Fruit fly (Drosophila melanogaster) whole organism, embryonic: Measurements from ENCODE around the gene Best4.
A peak's percentile ranks its signal among the peaks of the same experiment; 100 is the strongest.

Experiments used
- Bgb ChIP-seq: fragments of 200-800 bp; sonication (Bioruptor generic); IDR thresholded peaks from 2 replicates; pipeline ENCODE4 v1.3.6; 2022; ENCODE audit warnings: missing biosample characterization, missing genetic modification characterization; ENCODE audit not compliant: partially characterized antibody
- CG10267 ChIP-seq: fragments of 200-800 bp; sonication (Bioruptor generic); optimal IDR thresholded peaks from 2 replicates; lab custom pipeline; 2018; ENCODE audit warnings: missing biosample characterization, mild to moderate bottlenecking, missing genetic modification characterization, moderate library complexity
- CG10959 ChIP-seq: fragments of 200-800 bp; sonication (Bioruptor generic); IDR thresholded peaks from 2 replicates; pipeline ENCODE4 v1.3.6; 2022; ENCODE audit warnings: missing biosample characterization, missing genetic modification characterization
- CG10979 ChIP-seq: fragments of 200-800 bp; sonication (Bioruptor generic); optimal IDR thresholded peaks from 2 replicates; lab custom pipeline; 2018; ENCODE audit warnings: missing biosample characterization, mild to moderate bottlenecking, missing genetic modification characterization, moderate library complexity
- CG11504 ChIP-seq: fragments of 200-800 bp; sonication (Bioruptor generic); optimal IDR thresholded peaks from 3 replicates; lab custom pipeline; 2019; ENCODE audit warnings: missing biosample characterization, mild to moderate bottlenecking, missing genetic modification characterization, moderate library complexity
- CG11723 ChIP-seq: fragments of 200-800 bp; sonication (Bioruptor generic); optimal IDR thresholded peaks from 2 replicates; lab custom pipeline; 2017; ENCODE audit warnings: missing biosample characterization, mild to moderate bottlenecking, missing genetic modification characterization
- CG12236 ChIP-seq: fragments of 200-800 bp; sonication (Bioruptor generic); optimal IDR thresholded peaks from 2 replicates; lab custom pipeline; 2016; ENCODE audit warnings: missing biosample characterization, missing genetic modification characterization
- CG12391 ChIP-seq: fragments of 200-800 bp; sonication (Bioruptor generic); optimal IDR thresholded peaks from 3 replicates; lab custom pipeline; 2018; ENCODE audit warnings: missing biosample characterization, mild to moderate bottlenecking, missing genetic modification characterization, moderate library complexity
- CG13424 ChIP-seq: fragments of 200-800 bp; sonication (Bioruptor generic); optimal IDR thresholded peaks from 2 replicates; lab custom pipeline; 2019; ENCODE audit warnings: missing biosample characterization, mild to moderate bottlenecking, missing genetic modification characterization, moderate library complexity
- CG14710 ChIP-seq: fragments of 200-800 bp; sonication (Bioruptor generic); optimal IDR thresholded peaks from 3 replicates; lab custom pipeline; 2019; ENCODE audit warnings: missing biosample characterization, mild to moderate bottlenecking, missing genetic modification characterization, moderate library complexity
- CG14860 ChIP-seq: fragments of 200-800 bp; sonication (Bioruptor generic); IDR thresholded peaks from 3 replicates; pipeline ENCODE4 v1.3.6; 2022; ENCODE audit warnings: missing biosample characterization, missing genetic modification characterization; ENCODE audit not compliant: partially characterized antibody
- CG15696 ChIP-seq: fragments of 200-800 bp; sonication (Bioruptor generic); optimal IDR thresholded peaks from 2 replicates; lab custom pipeline; 2019; ENCODE audit warnings: missing biosample characterization, mild to moderate bottlenecking, missing genetic modification characterization, moderate library complexity
- CG16813 ChIP-seq: fragments of 200-800 bp; sonication (Bioruptor generic); IDR thresholded peaks from 3 replicates; pipeline ENCODE4 v1.3.6; 2022; ENCODE audit warnings: missing biosample characterization, missing genetic modification characterization; ENCODE audit not compliant: partially characterized antibody
- CG17802 ChIP-seq: fragments of 200-800 bp; sonication (Bioruptor generic); optimal IDR thresholded peaks from 2 replicates; lab custom pipeline; 2018; ENCODE audit warnings: missing biosample characterization, mild to moderate bottlenecking, missing genetic modification characterization, moderate library complexity
- CG17829 ChIP-seq: fragments of 200-800 bp; optimal IDR thresholded peaks from 2 replicates; lab custom pipeline; 2019; ENCODE audit warnings: missing biosample characterization, mild to moderate bottlenecking, missing genetic modification characterization, moderate library complexity
- CG2202 ChIP-seq: fragments of 200-800 bp; sonication (Bioruptor generic); optimal IDR thresholded peaks from 2 replicates; lab custom pipeline; 2018; ENCODE audit warnings: missing biosample characterization, mild to moderate bottlenecking, missing genetic modification characterization
- CG2712 ChIP-seq: fragments of 200-800 bp; optimal IDR thresholded peaks from 3 replicates; lab custom pipeline; 2019; ENCODE audit warnings: missing biosample characterization, mild to moderate bottlenecking, missing genetic modification characterization, moderate library complexity
- CG30020 ChIP-seq: fragments of 200-800 bp; optimal IDR thresholded peaks from 2 replicates; lab custom pipeline; 2019; ENCODE audit warnings: missing biosample characterization, mild to moderate bottlenecking, missing genetic modification characterization, moderate library complexity
- CG31441 ChIP-seq: fragments of 200-800 bp; sonication (Bioruptor generic); IDR thresholded peaks from 2 replicates; pipeline ENCODE4 v1.3.6; 2022; ENCODE audit warnings: missing biosample characterization, missing genetic modification characterization
- CG4424 ChIP-seq: fragments of 200-800 bp; sonication (Bioruptor generic); optimal IDR thresholded peaks from 3 replicates; lab custom pipeline; 2016; ENCODE audit warnings: missing biosample characterization, missing genetic modification characterization
- CG6765 ChIP-seq: fragments of 200-800 bp; sonication (Bioruptor generic); optimal IDR thresholded peaks from 3 replicates; lab custom pipeline; 2017; ENCODE audit warnings: missing biosample characterization, mild to moderate bottlenecking, missing genetic modification characterization
- CG6791 ChIP-seq: fragments of 200-800 bp; sonication (Bioruptor generic); IDR thresholded peaks from 3 replicates; pipeline ENCODE4 v1.3.6; 2022; ENCODE audit warnings: missing biosample characterization, missing genetic modification characterization; ENCODE audit not compliant: partially characterized antibody
- CG7963 ChIP-seq: fragments of 200-800 bp; sonication (Bioruptor generic); IDR thresholded peaks from 3 replicates; pipeline ENCODE4 v1.3.6; 2022; ENCODE audit warnings: missing biosample characterization, missing genetic modification characterization; ENCODE audit not compliant: partially characterized antibody
- CG8089 ChIP-seq: fragments of 200-800 bp; sonication (Bioruptor generic); optimal IDR thresholded peaks from 3 replicates; lab custom pipeline; 2016; ENCODE audit warnings: missing biosample characterization, missing genetic modification characterization
- CG8359 ChIP-seq: fragments of 200-800 bp; sonication (Bioruptor generic); optimal IDR thresholded peaks from 2 replicates; lab custom pipeline; 2017; ENCODE audit warnings: missing biosample characterization, mild to moderate bottlenecking, missing genetic modification characterization, borderline replicate concordance
- CG8924 ChIP-seq: fragments of 200-800 bp; optimal IDR thresholded peaks from 3 replicates; lab custom pipeline; 2019; ENCODE audit warnings: missing biosample characterization, mild to moderate bottlenecking, missing genetic modification characterization, moderate library complexity
- CG9727 ChIP-seq: fragments of 200-800 bp; sonication (Bioruptor generic); optimal IDR thresholded peaks from 3 replicates; lab custom pipeline; 2017; ENCODE audit warnings: missing biosample characterization, mild to moderate bottlenecking, missing genetic modification characterization
- CoRest ChIP-seq: fragments of 200-800 bp; sonication (Bioruptor generic); optimal IDR thresholded peaks from 3 replicates; lab custom pipeline; 2018; ENCODE audit warnings: missing biosample characterization, mild to moderate bottlenecking, missing genetic modification characterization, moderate library complexity
- D ChIP-seq, 2 experiments: fragments of 200-800 bp in 1 of 2; fragments of >200 bp in 1 of 2; sonication (Bioruptor generic) in 1 of 2; optimal IDR thresholded peaks; 2 replicates in 1 of 2; 3 replicates in 1 of 2; lab custom pipeline; 2017; ENCODE audit warnings: mild to moderate bottlenecking in 1 of 2, missing biosample characterization in 1 of 2, missing genetic modification characterization in 1 of 2, missing genetic modification reagents in 1 of 2
- Gsc ChIP-seq: fragments of 200-800 bp; sonication (Bioruptor generic); IDR thresholded peaks from 2 replicates; pipeline ENCODE4 v1.3.6; 2022; ENCODE audit warnings: missing biosample characterization, missing genetic modification characterization
- H2.0 ChIP-seq: fragments of 200-800 bp; sonication (Bioruptor generic); IDR thresholded peaks from 2 replicates; pipeline ENCODE4 v1.3.6; 2022; ENCODE audit warnings: missing biosample characterization, missing genetic modification characterization
- HmgZ ChIP-seq: fragments of 200-800 bp; sonication (Bioruptor generic); optimal IDR thresholded peaks from 2 replicates; lab custom pipeline; 2018; ENCODE audit warnings: missing biosample characterization, mild to moderate bottlenecking, missing genetic modification characterization
- Hr3 ChIP-seq: fragments of 200-800 bp; sonication (Bioruptor generic); optimal IDR thresholded peaks from 3 replicates; lab custom pipeline; 2016; ENCODE audit warnings: missing biosample characterization, missing genetic modification characterization
- Hr51 ChIP-seq, 2 experiments: fragments of 200-800 bp; sonication (Bioruptor generic); optimal IDR thresholded peaks; 2 replicates in 1 of 2; 3 replicates in 1 of 2; lab custom pipeline; 2016 to 2018; ENCODE audit warnings: missing biosample characterization in 2 of 2, missing genetic modification characterization in 2 of 2, mild to moderate bottlenecking in 1 of 2, moderate library complexity in 1 of 2
- Med ChIP-seq: fragments of 200-800 bp; sonication (Bioruptor generic); peaks from one replicate; lab custom pipeline; 2016; ENCODE audit warnings: missing biosample characterization, missing genetic modification characterization, mild to moderate bottlenecking, inconsistent platforms, moderate library complexity
- Oaz ChIP-seq: fragments of 200-800 bp; sonication (Bioruptor generic); IDR thresholded peaks from 2 replicates; pipeline ENCODE4 v1.3.6; 2022; ENCODE audit warnings: missing biosample characterization, missing genetic modification characterization
- Usf ChIP-seq: fragments of 200-800 bp; sonication (Bioruptor generic); optimal IDR thresholded peaks from 2 replicates; lab custom pipeline; 2017; ENCODE audit warnings: missing genotype, missing biosample characterization, missing genetic modification characterization
- dmrt99B ChIP-seq: fragments of 200-800 bp; sonication (Bioruptor generic); optimal IDR thresholded peaks from 2 replicates; lab custom pipeline; 2018; ENCODE audit warnings: missing biosample characterization, mild to moderate bottlenecking, missing genetic modification characterization, moderate library complexity
- fru ChIP-seq: fragments of >200 bp; optimal IDR thresholded peaks from 2 replicates; lab custom pipeline; 2017
- lilli ChIP-seq: fragments of 200-800 bp; sonication (Bioruptor generic); optimal IDR thresholded peaks from 3 replicates; lab custom pipeline; 2016; ENCODE audit warnings: missing biosample characterization, missing genetic modification characterization
- lmd ChIP-seq: fragments of 200-800 bp; sonication (Bioruptor generic); IDR thresholded peaks from 2 replicates; pipeline ENCODE4 v1.3.6; 2022; ENCODE audit warnings: missing biosample characterization, missing genetic modification characterization
- nmo ChIP-seq: fragments of 200-800 bp; sonication (Bioruptor generic); optimal IDR thresholded peaks from 2 replicates; lab custom pipeline; 2018; ENCODE audit warnings: missing biosample characterization, mild to moderate bottlenecking, missing genetic modification characterization, moderate library complexity
- phol ChIP-seq: fragments of 200-800 bp; sonication (Bioruptor generic); optimal IDR thresholded peaks from 3 replicates; lab custom pipeline; 2018; ENCODE audit warnings: missing biosample characterization, mild to moderate bottlenecking, missing genetic modification characterization, moderate library complexity
- psq ChIP-seq: fragments of 200-800 bp; sonication (Bioruptor generic); optimal IDR thresholded peaks from 2 replicates; lab custom pipeline; 2017; ENCODE audit warnings: missing biosample characterization, missing genetic modification characterization
- sc ChIP-seq, 3 experiments: fragments of >200 bp in 2 of 3; fragments of 200-800 bp in 1 of 3; sonication (Bioruptor generic) in 1 of 3; optimal IDR thresholded peaks; 2 replicates in 2 of 3; 3 replicates in 1 of 3; lab custom pipeline; 2017; ENCODE audit warnings: mild to moderate bottlenecking in 1 of 3, missing biosample characterization in 1 of 3, missing genetic modification characterization in 1 of 3, missing genetic modification reagents in 1 of 3
- sim ChIP-seq: fragments of 200-800 bp; sonication (Bioruptor generic); IDR thresholded peaks from 2 replicates; pipeline ENCODE4 v1.3.6; 2022; ENCODE audit warnings: missing biosample characterization, missing genetic modification characterization
- trem ChIP-seq: fragments of 200-800 bp; optimal IDR thresholded peaks from 3 replicates; lab custom pipeline; 2019; ENCODE audit warnings: missing biosample characterization, mild to moderate bottlenecking, missing genetic modification characterization, moderate library complexity
- unpg ChIP-seq: fragments of 200-800 bp; sonication (Bioruptor generic); optimal IDR thresholded peaks from 3 replicates; lab custom pipeline; 2018; ENCODE audit warnings: missing biosample characterization, mild to moderate bottlenecking, missing genetic modification characterization, moderate library complexity

Gene Best4

dm6 chr3L:15252562-15252961 is 46.2 kb upstream of the Best4 start (continued):
- no peak for TF ChIP-seq sc (optimal IDR thresholded peaks at IDR 0.05; lab: Kevin White, UChicago)
- peak; percentile 3 for TF ChIP-seq sc (GFP tag; optimal IDR thresholded peaks at IDR 0.05; lab: Kevin White, UChicago)
- peak in 1 of 2 experiments; percentile 14 for TF ChIP-seq Hr51 (GFP tag; optimal IDR thresholded peaks at IDR 0.05; lab: Kevin White, UChicago)
- TF ChIP-seq CG10979 (tag; lab: Kevin White, UChicago): peak; percentile 41
- no peak for TF ChIP-seq D (optimal IDR thresholded peaks at IDR 0.05; lab: Kevin White, UChicago)
- TF ChIP-seq D (GFP tag; optimal IDR thresholded peaks at IDR 0.05; lab: Kevin White, UChicago): peak; percentile 26
- peak; percentile 49 for TF ChIP-seq CG11504 (tag; lab: Kevin White, UChicago)
- peak; percentile 6 for TF ChIP-seq CG10267 (tag; lab: Kevin White, UChicago)
- no peak for TF ChIP-seq psq (GFP tag; lab: Kevin White, UChicago)
- peak; percentile 16 for TF ChIP-seq CG13424 (tag; lab: Kevin White, UChicago)
- no peak for TF ChIP-seq CG7963 (GFP tag; lab: Robert Waterston, UW)
- peak; percentile 25 for TF ChIP-seq CG17829 (tag; lab: Kevin White, UChicago)
- peak; percentile 13 for TF ChIP-seq CG12391 (tag; lab: Kevin White, UChicago)
- TF ChIP-seq dmrt99B: peak; percentile 40
- TF ChIP-seq CG11723: peak; percentile 4
- TF ChIP-seq Med: peak; percentile 24
- peak; percentile 28 for TF ChIP-seq nmo (GFP tag; lab: Kevin White, UChicago)
- TF ChIP-seq CG17802 (tag; lab: Kevin White, UChicago): no peak
- TF ChIP-seq CG6791 (GFP tag; lab: Robert Waterston, UW): no peak
- no peak for TF ChIP-seq lilli (GFP tag; lab: Kevin White, UChicago)
- peak; percentile 6 for TF ChIP-seq unpg (GFP tag; lab: Kevin White, UChicago)
- TF ChIP-seq phol (tag; lab: Kevin White, UChicago): peak; percentile 46
- TF ChIP-seq CG12236 (GFP tag; lab: Kevin White, UChicago): no peak
- peak; percentile 14 for TF ChIP-seq CG8924
- peak; percentile 31 for TF ChIP-seq CG14710

- TF ChIP-seq CG17802 (tag; lab: Kevin White, UChicago) (no peak), Usf (GFP tag; lab: Kevin White, UChicago) (no peak), CG15696 (peak; percentile 65), lmd (GFP tag; lab: Robert Waterston, UW) (0 out of 2 replicates have a peak, but pooled peaks have one; percentile 6), CG2712 (peak; percentile 56), HmgZ (tag; lab: Kevin White, UChicago) (no peak), CG31441 (peak; percentile 42; the same call in 1 of the 2 replicates), sim (GFP tag; lab: Robert Waterston, UW) (no peak), CG30020 (tag; lab: Kevin White, UChicago) (peak; percentile 8), CG8359 (GFP tag; lab: Kevin White, UChicago) (no peak), CG2202 (tag; lab: Kevin White, UChicago) (peak; percentile 6), CG9727 (GFP tag; lab: Kevin White, UChicago) (peak; percentile 60), H2.0 (GFP tag; lab: Robert Waterston, UW) (no peak), CG8089 (no peak), CG14860 (GFP tag; lab: Robert Waterston, UW) (no peak), CG16813 (GFP tag; lab: Robert Waterston, UW) (no peak), CG6765 (GFP tag; lab: Kevin White, UChicago) (no peak), CG10979 (tag; lab: Kevin White, UChicago) (peak; percentile 60), CG10959 (0 out of 2 replicates have a peak, but pooled peaks have one; percentile 16), fru (lab: Kevin White, UChicago) (no peak), CoRest (tag; lab: Kevin White, UChicago) (peak; percentile 15), Gsc (no peak), Oaz (GFP tag; lab: Robert Waterston, UW) (no peak), trem (tag; lab: Kevin White, UChicago) (no peak), Hr3 (GFP tag; lab: Kevin White, UChicago) (peak; percentile 6), CG4424 (GFP tag; lab: Kevin White, UChicago) (peak; percentile 31), Bgb (GFP tag; lab: Robert Waterston, UW) (no peak)
Observed at dm6 chr3L:15253606-15254054, 45.1 kb upstream of the Best4 start.
